Fruit fly (Drosophila melanogaster) whole organism, pupa: ENCODE measurements around the gene CG42752.

Experiments used
- CG10348 ChIP-seq: fragments of 200-800 bp; sonication (Bioruptor generic); IDR thresholded peaks from 2 replicates; pipeline ENCODE4 v1.3.6; 2022; ENCODE audit warnings: missing biosample characterization, missing genetic modification characterization
- CG12605 ChIP-seq: fragments of 200-800 bp; sonication (Bioruptor generic); IDR thresholded peaks from 2 replicates; pipeline ENCODE4 v1.3.6; 2022; ENCODE audit warnings: missing biosample characterization, missing genetic modification characterization
- CG13204 ChIP-seq: fragments of 200-800 bp; sonication (Bioruptor generic); optimal IDR thresholded peaks from 2 replicates; lab custom pipeline; 2018; ENCODE audit warnings: missing biosample characterization, mild to moderate bottlenecking, missing genetic modification characterization, moderate library complexity
- CG14655 ChIP-seq: fragments of 200-800 bp; sonication (Bioruptor generic); optimal IDR thresholded peaks from 3 replicates; lab custom pipeline; 2017; ENCODE audit warnings: mild to moderate bottlenecking, missing biosample characterization, missing genetic modification reagents, missing genetic modification characterization
- CG15710 ChIP-seq: fragments of 200-800 bp; sonication (Bioruptor generic); optimal IDR thresholded peaks from 2 replicates; lab custom pipeline; 2018; ENCODE audit warnings: missing biosample characterization, mild to moderate bottlenecking, missing genetic modification characterization, moderate library complexity
- CG17806 ChIP-seq: fragments of 200-800 bp; sonication (Bioruptor generic); optimal IDR thresholded peaks from 2 replicates; lab custom pipeline; 2018; ENCODE audit warnings: missing biosample characterization, mild to moderate bottlenecking, missing genetic modification characterization, moderate library complexity
- CG32121 ChIP-seq: fragments of 200-800 bp; sonication (Bioruptor generic); IDR thresholded peaks from 2 replicates; pipeline ENCODE4 v1.3.6; 2022; ENCODE audit warnings: missing biosample characterization, missing genetic modification characterization
- CG34367 ChIP-seq: fragments of 200-800 bp; sonication (Bioruptor generic); optimal IDR thresholded peaks from 2 replicates; lab custom pipeline; 2018; ENCODE audit warnings: missing biosample characterization, mild to moderate bottlenecking, missing genetic modification characterization
- CG4496 ChIP-seq: fragments of 200-800 bp; sonication (Bioruptor generic); IDR thresholded peaks from 3 replicates; pipeline ENCODE4 v1.3.6; 2022; ENCODE audit warnings: missing biosample characterization, missing genetic modification characterization
- CG8159 ChIP-seq: fragments of 200-800 bp; sonication (Bioruptor generic); optimal IDR thresholded peaks from 3 replicates; lab custom pipeline; 2018; ENCODE audit warnings: missing biosample characterization, mild to moderate bottlenecking, missing genetic modification characterization, moderate library complexity
- CG8301 ChIP-seq: fragments of 200-800 bp; sonication (Bioruptor generic); optimal IDR thresholded peaks from 2 replicates; lab custom pipeline; 2018; ENCODE audit warnings: missing biosample characterization, mild to moderate bottlenecking, missing genetic modification characterization
- CG9948 ChIP-seq: fragments of 200-800 bp; sonication (Bioruptor generic); optimal IDR thresholded peaks from 2 replicates; lab custom pipeline; 2018; ENCODE audit warnings: missing biosample characterization, mild to moderate bottlenecking, missing genetic modification characterization, moderate library complexity
- D1 ChIP-seq: fragments of 200-800 bp; sonication (Bioruptor generic); optimal IDR thresholded peaks from 2 replicates; lab custom pipeline; 2018; ENCODE audit warnings: missing biosample characterization, mild to moderate bottlenecking, missing genetic modification characterization, moderate library complexity
- EcR ChIP-seq: fragments of 200-800 bp; sonication (Bioruptor generic); optimal IDR thresholded peaks from 3 replicates; lab custom pipeline; 2019; ENCODE audit warnings: missing biosample characterization, missing genetic modification characterization, mild to moderate bottlenecking, moderate library complexity, missing genetic modification reagents
- Ets98B ChIP-seq: fragments of 200-800 bp; sonication (Bioruptor generic); IDR thresholded peaks from 2 replicates; pipeline ENCODE4 v1.3.6; 2022; ENCODE audit warnings: missing biosample characterization, missing genetic modification characterization
- Pif1A ChIP-seq: fragments of 200-800 bp; sonication (Bioruptor generic); optimal IDR thresholded peaks from 3 replicates; lab custom pipeline; 2016; ENCODE audit warnings: missing biosample characterization, missing genetic modification characterization
- Pif1B ChIP-seq: fragments of 200-800 bp; sonication (Bioruptor generic); optimal IDR thresholded peaks from 3 replicates; lab custom pipeline; 2016; ENCODE audit warnings: missing biosample characterization, missing genetic modification characterization
- Snoo ChIP-seq: fragments of 200-800 bp; sonication (Bioruptor generic); optimal IDR thresholded peaks from 3 replicates; lab custom pipeline; 2017; ENCODE audit warnings: missing biosample characterization, mild to moderate bottlenecking, missing genetic modification characterization, inconsistent platforms
- fd96Ca ChIP-seq: fragments of 200-800 bp; sonication (Bioruptor generic); IDR thresholded peaks from 3 replicates; pipeline ENCODE4 v1.3.6; 2022; ENCODE audit warnings: missing biosample characterization, missing genetic modification characterization
- gl ChIP-seq: fragments of 200-800 bp; sonication (Bioruptor generic); optimal IDR thresholded peaks from 2 replicates; lab custom pipeline; 2018; ENCODE audit warnings: missing biosample characterization, mild to moderate bottlenecking, missing genetic modification characterization
- rn ChIP-seq: fragments of 200-800 bp; sonication (Bioruptor generic); IDR thresholded peaks from 2 replicates; pipeline ENCODE4 v1.3.6; 2022; ENCODE audit warnings: missing biosample characterization, missing genetic modification characterization

Gene CG42752

dm6 chr2L:18765760-18766159 lies 25.9 kb upstream of the CG42752 start:
- TF ChIP-seq Pif1A (GFP tag; lab: Kevin White, UChicago) = no peak
- TF ChIP-seq CG8301 = no peak
- TF ChIP-seq Ets98B (GFP tag; lab: Robert Waterston, UW) = peak; percentile 13; the same call in 1 of the 2 replicates
- TF ChIP-seq CG4496 (GFP tag; lab: Robert Waterston, UW) = 0 out of 3 replicates have a peak, but pooled peaks have one; percentile 6

dm6 chr2L:18753242-18753641 lies 13.3 kb upstream of the CG42752 start:
- no peak for TF ChIP-seq D1 (tag; lab: Kevin White, UChicago)
- TF ChIP-seq fd96Ca (GFP tag; lab: Robert Waterston, UW) = no peak
- TF ChIP-seq CG34367 (tag; lab: Kevin White, UChicago) = no peak
- TF ChIP-seq CG10348 (GFP tag; lab: Robert Waterston, UW) = no peak
- TF ChIP-seq CG32121 = no peak
- no peak for TF ChIP-seq CG17806 (tag; lab: Kevin White, UChicago)
- no peak for TF ChIP-seq gl
- TF ChIP-seq Ets98B (GFP tag; lab: Robert Waterston, UW) = no peak; the same call in 1 of the 2 replicates
- TF ChIP-seq CG13204 (GFP tag; lab: Kevin White, UChicago) = no peak
- TF ChIP-seq CG12605 (GFP tag; lab: Robert Waterston, UW) = no peak
- no peak for TF ChIP-seq Pif1B
- no peak for TF ChIP-seq CG9948 (tag; lab: Kevin White, UChicago)
- no peak for TF ChIP-seq Snoo (tag; lab: Kevin White, UChicago)
- TF ChIP-seq CG14655 = no peak
- TF ChIP-seq CG4496 (GFP tag; lab: Robert Waterston, UW) = no peak
- no peak for TF ChIP-seq EcR (GFP tag; lab: Kevin White, UChicago)
- no peak for TF ChIP-seq CG15710 (tag; lab: Kevin White, UChicago)
- TF ChIP-seq CG8301 = no peak
- TF ChIP-seq CG8159 (tag; lab: Kevin White, UChicago) = no peak
- no peak for TF ChIP-seq Pif1A (GFP tag; lab: Kevin White, UChicago)

- TF ChIP-seq CG4496 (GFP tag; lab: Robert Waterston, UW) (peak; percentile 63; the same call in 2 of the 3 replicates), CG8159 (tag; lab: Kevin White, UChicago) (no peak), CG15710 (tag; lab: Kevin White, UChicago) (no peak), CG14655 (peak; percentile 86), Pif1B (peak; percentile 30), CG12605 (GFP tag; lab: Robert Waterston, UW) (peak; percentile 66; the same call in 1 of the 2 replicates), Pif1A (GFP tag; lab: Kevin White, UChicago) (peak; percentile 41), rn (GFP tag; lab: Robert Waterston, UW) (peak; percentile 64; the same call in 1 of the 2 replicates), D1 (tag; lab: Kevin White, UChicago) (no peak), Snoo (tag; lab: Kevin White, UChicago) (no peak), CG32121 (0 out of 2 replicates have a peak, but pooled peaks have one; percentile 23), CG9948 (tag; lab: Kevin White, UChicago) (peak; percentile 60), CG10348 (GFP tag; lab: Robert Waterston, UW) (no peak), CG13204 (GFP tag; lab: Kevin White, UChicago) (no peak), gl (no peak), EcR (GFP tag; lab: Kevin White, UChicago) (no peak), CG8301 (peak; percentile 77), Ets98B (GFP tag; lab: Robert Waterston, UW) (no peak; the same call in 1 of the 2 replicates), CG34367 (tag; lab: Kevin White, UChicago) (peak; percentile 14), fd96Ca (GFP tag; lab: Robert Waterston, UW) (no peak), CG17806 (tag; lab: Kevin White, UChicago) (no peak)
These were observed 12.9 kb upstream of the CG42752 start for dm6 chr2L:18752823-18753222.

- TF ChIP-seq Pif1B (peak; percentile 29), CG34367 (tag; lab: Kevin White, UChicago) (peak; percentile 7), CG14655 (peak; percentile 86), CG8159 (tag; lab: Kevin White, UChicago) (peak; percentile 20), CG17806 (tag; lab: Kevin White, UChicago) (peak; percentile 42), CG13204 (GFP tag; lab: Kevin White, UChicago) (no peak), D1 (tag; lab: Kevin White, UChicago) (peak; percentile 27), EcR (GFP tag; lab: Kevin White, UChicago) (no peak), CG10348 (GFP tag; lab: Robert Waterston, UW) (peak; percentile 71; the same call in 1 of the 2 replicates), CG12605 (GFP tag; lab: Robert Waterston, UW) (no peak; the same call in 1 of the 2 replicates), CG8301 (peak; percentile 83), CG15710 (tag; lab: Kevin White, UChicago) (no peak), fd96Ca (GFP tag; lab: Robert Waterston, UW) (peak; percentile 81; the same call in 2 of the 3 replicates), CG4496 (GFP tag; lab: Robert Waterston, UW) (peak; percentile 67; the same call in 2 of the 3 replicates), gl (no peak), rn (GFP tag; lab: Robert Waterston, UW) (peak; percentile 73; the same call in 1 of the 2 replicates), Pif1A (GFP tag; lab: Kevin White, UChicago) (peak; percentile 46), CG9948 (tag; lab: Kevin White, UChicago) (peak; percentile 59), Ets98B (GFP tag; lab: Robert Waterston, UW) (peak; percentile 64), Snoo (tag; lab: Kevin White, UChicago) (no peak), CG32121 (peak; percentile 77)
These were observed 12.1 kb upstream of the CG42752 start for dm6 chr2L:18752038-18752437.

dm6 chr2L:18751337-18751736 lies 11.4 kb upstream of the CG42752 start:
- TF ChIP-seq CG10348 (GFP tag; lab: Robert Waterston, UW) (0 out of 2 replicates have a peak, but pooled peaks have one; percentile 12), CG8301 (peak; percentile 21), Snoo (tag; lab: Kevin White, UChicago) (no peak), CG14655 (peak; percentile 66)
